Worm (Caenorhabditis elegans): Measurements from ENCODE around the gene zmp-1.

DNA sequence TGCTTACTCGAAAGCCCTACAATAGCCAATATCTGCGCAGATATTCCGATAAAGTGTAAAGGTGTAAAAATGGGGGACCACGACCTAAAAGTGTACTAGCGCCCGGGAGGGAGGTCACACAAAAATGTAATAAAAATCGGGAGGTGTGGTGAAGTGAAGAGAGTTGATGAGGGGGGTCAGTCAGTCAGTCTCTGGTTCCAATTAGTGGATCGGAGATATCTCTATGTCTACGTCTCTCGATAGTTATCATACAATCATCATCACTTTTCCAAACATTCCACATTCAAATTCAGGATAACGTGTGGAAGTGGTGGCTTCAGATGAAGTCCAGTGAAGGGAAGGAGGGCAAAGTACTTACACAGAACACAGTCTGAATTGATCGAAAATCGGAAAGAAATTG is 43.3 kb upstream of the zmp-1 start:
- TF ChIP-seq cnd-1 (tag; optimal IDR thresholded peaks at IDR 0.05) (no peak), unc-62 (GFP tag; optimal IDR thresholded peaks at IDR 0.05) (no peak)

Measured in whole organism, mixed stage, embryonic.